Worm (Caenorhabditis elegans) whole organism, L4/young adult: ENCODE results near the gene T13G4.1.

Experiments
- W03F9.2 ChIP-seq: fragments of 150-350 bp; optimal IDR thresholded peaks from 2 replicates; lab custom pipeline; 2014; ENCODE audit warnings: missing biosample characterization, missing genetic modification characterization
- dao-5 ChIP-seq: sonication (generic microtip); optimal IDR thresholded peaks from 2 replicates; lab custom pipeline; 2016; ENCODE audit warnings: missing genotype, missing genetic modification characterization, moderate library complexity, missing compliant biosample characterization

DNA sequence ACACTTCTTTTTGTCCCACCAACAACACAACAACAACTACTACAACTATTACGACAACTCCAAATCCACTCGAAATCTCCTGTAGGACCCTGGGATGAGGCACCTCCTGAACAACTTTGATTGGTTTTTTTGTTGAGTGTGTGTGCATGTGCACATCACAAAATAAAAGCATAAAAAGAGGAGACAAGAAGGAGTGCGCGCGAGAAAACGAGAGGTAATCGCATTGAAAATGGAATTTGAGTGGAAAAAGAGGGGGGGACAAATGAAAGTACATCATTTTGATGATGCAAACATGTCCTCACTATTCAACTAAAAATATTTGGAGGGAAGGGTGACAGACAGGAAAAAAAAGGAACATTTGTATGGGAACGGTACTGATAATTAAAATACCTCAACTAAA, 7.5 kb upstream of the T13G4.1 start:
- TF ChIP-seq dao-5 (tag; lab: Kevin White, UChicago) (no peak), W03F9.2 (tag; lab: Kevin White, UChicago) (no peak)
